Worm (Caenorhabditis elegans): ENCODE results near the gene ooc-3.

The ooc-3 gene

ce11 chrII:11514775-11515174, 19.7 kb upstream of the ooc-3 start, which contains the start of gene srh-44:
Gene srh-44, plus strand, starts transcription at chrII:11515075.
- no peak for TF ChIP-seq skn-1 (tag; optimal IDR thresholded peaks at IDR 0.05)
- TF ChIP-seq nhr-23 (tag; optimal IDR thresholded peaks at IDR 0.05) = no peak
- no peak for TF ChIP-seq nhr-77 (tag; optimal IDR thresholded peaks at IDR 0.05)
- TF ChIP-seq ceh-16 (tag; optimal IDR thresholded peaks at IDR 0.05) = no peak
- TF ChIP-seq nhr-28 (tag; optimal IDR thresholded peaks at IDR 0.05) = no peak
- TF ChIP-seq R02D3.7 (tag; optimal IDR thresholded peaks at IDR 0.05) = no peak
- no peak for TF ChIP-seq jun-1 (tag; optimal IDR thresholded peaks at IDR 0.05)
- no peak for TF ChIP-seq snpc-4 (tag; optimal IDR thresholded peaks at IDR 0.05)
- no peak for TF ChIP-seq egl-27 (tag; optimal IDR thresholded peaks at IDR 0.05)
- no peak for TF ChIP-seq sea-2 (GFP tag; optimal IDR thresholded peaks at IDR 0.05)
- no peak for TF ChIP-seq ZK546.5 (tag; optimal IDR thresholded peaks at IDR 0.05)

ce11 chrII:11512921-11513320, 17.8 kb upstream of the ooc-3 start:
- no peak for TF ChIP-seq nhr-12 (tag; optimal IDR thresholded peaks at IDR 0.05)
- TF ChIP-seq ama-1 (optimal IDR thresholded peaks at IDR 0.05) = no peak
- no peak for TF ChIP-seq zag-1 (tag; optimal IDR thresholded peaks at IDR 0.05)

ce11 chrII:11510373-11510772, 15.3 kb upstream of the ooc-3 start, which contains the start of gene npr-41:
Gene npr-41, plus strand, starts transcription at chrII:11510673.
- peak; percentile 69 for TF ChIP-seq nhr-25 (tag; optimal IDR thresholded peaks at IDR 0.05)
- TF ChIP-seq aly-2 (tag; optimal IDR thresholded peaks at IDR 0.05) = no peak
- no peak for TF ChIP-seq egl-27 (tag; optimal IDR thresholded peaks at IDR 0.05)

ce11 chrII:11503761-11504160, 8.6 kb upstream of the ooc-3 start:
- TF ChIP-seq egl-27 (tag; optimal IDR thresholded peaks at IDR 0.05) (no peak), snpc-4 (tag; optimal IDR thresholded peaks at IDR 0.05) (no peak), lsy-12 (tag; optimal IDR thresholded peaks at IDR 0.05) (no peak), ZK546.5 (tag; optimal IDR thresholded peaks at IDR 0.05) (no peak), ztf-4 (tag; optimal IDR thresholded peaks at IDR 0.05) (no peak), aly-2 (tag; optimal IDR thresholded peaks at IDR 0.05) (no peak), unc-62 (GFP tag; optimal IDR thresholded peaks at IDR 0.05) (no peak), elt-1 (tag; optimal IDR thresholded peaks at IDR 0.05) (no peak), nfya-1 (tag; optimal IDR thresholded peaks at IDR 0.05; ENCODE audit: insufficient read depth) (no peak), nhr-67 (tag; optimal IDR thresholded peaks at IDR 0.05) (no peak), nhr-11 (tag; optimal IDR thresholded peaks at IDR 0.05) (no peak), nhr-28 (tag; optimal IDR thresholded peaks at IDR 0.05) (no peak), jun-1 (tag; optimal IDR thresholded peaks at IDR 0.05) (no peak), elt-2 (tag; optimal IDR thresholded peaks at IDR 0.05) (no peak), lin-39 (tag; optimal IDR thresholded peaks at IDR 0.05) (no peak)

ce11 chrII:11501956-11502355, 6.8 kb upstream of the ooc-3 start:
- TF ChIP-seq elt-3 (tag; optimal IDR thresholded peaks at IDR 0.05) (peak; percentile 98 to 100 (median 100)), lin-39 (tag; optimal IDR thresholded peaks at IDR 0.05) (no peak), hmg-11 (tag; optimal IDR thresholded peaks at IDR 0.05) (no peak), fkh-10 (GFP tag; optimal IDR thresholded peaks at IDR 0.05) (no peak), ceh-82 (tag; optimal IDR thresholded peaks at IDR 0.05) (no peak), nhr-43 (tag; optimal IDR thresholded peaks at IDR 0.05; ENCODE audit: poor library complexity, severe bottlenecking) (peak; percentile 81), tbx-2 (tag; optimal IDR thresholded peaks at IDR 0.05) (peak; percentile 39), nhr-25 (tag; optimal IDR thresholded peaks at IDR 0.05) (peak; percentile 60), nhr-23 (tag; optimal IDR thresholded peaks at IDR 0.05) (peak; percentile 49), fkh-2 (tag; optimal IDR thresholded peaks at IDR 0.05) (no peak), mml-1 (tag; optimal IDR thresholded peaks at IDR 0.05) (no peak)

ce11 chrII:11500198-11500597, 5.1 kb upstream of the ooc-3 start, which contains the start of gene B0334.20:
Gene B0334.20, minus strand, starts transcription at chrII:11500459.
- TF ChIP-seq elt-3 (tag; optimal IDR thresholded peaks at IDR 0.05) (no peak), elt-2 (tag; optimal IDR thresholded peaks at IDR 0.05) (peak; percentile 44)
